Fruit fly (Drosophila melanogaster) whole organism, embryonic: ENCODE results near the gene Sp1.

ENCODE experiments used
- CG4424 ChIP-seq: fragments of 200-800 bp; sonication (Bioruptor generic); optimal IDR thresholded peaks from 3 replicates; lab custom pipeline; 2016; ENCODE audit warnings: missing biosample characterization, missing genetic modification characterization
- CkIIα-i1 ChIP-seq: fragments of 200-800 bp; sonication (Bioruptor generic); IDR thresholded peaks from 2 replicates; pipeline ENCODE4 v1.3.6; 2022; ENCODE audit warnings: missing biosample characterization, missing genetic modification characterization

- TF ChIP-seq CG4424 (GFP tag; lab: Kevin White, UChicago) (peak; percentile 68), CkIIα-i1 (no peak)
Measured at dm6 chrX:9778545-9778944, 49.1 kb downstream of the Sp1 start, which contains the start of gene CG1354.
